Worm (Caenorhabditis elegans): Measurements from ENCODE around the gene D2045.9.

DNA sequence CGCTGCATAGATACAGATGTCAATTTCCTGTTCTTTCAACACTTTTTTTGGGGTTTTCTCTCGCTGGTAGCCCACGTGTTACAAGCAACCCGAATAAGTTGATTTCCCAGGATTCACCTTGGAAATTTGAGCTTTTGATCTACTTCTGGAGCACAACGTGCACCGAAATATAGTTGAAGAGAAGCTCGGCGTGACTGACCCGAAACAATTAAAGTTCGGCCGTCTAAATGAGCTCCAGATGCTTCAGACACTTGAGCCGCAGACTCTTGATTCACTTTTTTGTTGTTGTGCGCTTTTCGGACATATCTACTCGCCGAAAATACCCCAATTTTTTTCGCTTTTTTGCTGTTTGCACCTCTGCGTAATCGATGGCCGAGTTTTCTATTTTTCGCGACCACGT is 43.8 kb downstream of the D2045.9 start:
- no peak for TF ChIP-seq B0261.1 (tag; optimal IDR thresholded peaks at IDR 0.05)
- TF ChIP-seq dpl-1 (GFP tag; optimal IDR thresholded peaks at IDR 0.05), result no peak
- TF ChIP-seq unc-62 (GFP tag; optimal IDR thresholded peaks at IDR 0.05), result no peak
- no peak for TF ChIP-seq lin-26 (GFP tag; IDR thresholded peaks at IDR 0.05)
- TF ChIP-seq F23B12.7 (tag; optimal IDR thresholded peaks at IDR 0.05; ENCODE audit: insufficient read depth), result no peak
- no peak for TF ChIP-seq F10E7.11 (tag; optimal IDR thresholded peaks at IDR 0.05)
- no peak for TF ChIP-seq ama-1 (optimal IDR thresholded peaks at IDR 0.05)
- no peak for TF ChIP-seq ama-1 (GFP tag; optimal IDR thresholded peaks at IDR 0.05)
- no peak for TF ChIP-seq F55B11.4 (tag; optimal IDR thresholded peaks at IDR 0.05; ENCODE audit: borderline replicate concordance, insufficient read depth)
- TF ChIP-seq snpc-4 (GFP tag; optimal IDR thresholded peaks at IDR 0.05), result no peak
- TF ChIP-seq snpc-4 (tag; optimal IDR thresholded peaks at IDR 0.05), result no peak
- no peak for TF ChIP-seq pha-4 (tag; optimal IDR thresholded peaks at IDR 0.05)
- TF ChIP-seq madf-10 (tag; optimal IDR thresholded peaks at IDR 0.05), result no peak
- TF ChIP-seq ZK185.1 (tag; optimal IDR thresholded peaks at IDR 0.05; ENCODE audit: poor library complexity, severe bottlenecking), result no peak
